Worm (Caenorhabditis elegans) whole organism, L2 larva: ENCODE data around the gene F46B6.10.

Source experiments
- C34F6.9 ChIP-seq: fragments of 150-350 bp; optimal IDR thresholded peaks from 2 replicates; lab custom pipeline; 2014; ENCODE audit warnings: missing biosample characterization, missing genetic modification characterization
- F13H6.1 ChIP-seq: sonication (generic microtip); optimal IDR thresholded peaks from 2 replicates; lab custom pipeline; 2016; ENCODE audit warnings: missing genetic modification characterization, missing compliant biosample characterization
- R02D3.7 ChIP-seq: fragments of 150-350 bp; optimal IDR thresholded peaks from 2 replicates; lab custom pipeline; 2014; ENCODE audit warnings: missing biosample characterization, missing genetic modification characterization
- Y55F3AM.14 ChIP-seq: fragments of 200-800 bp; sonication (Bioruptor generic); optimal IDR thresholded peaks from 2 replicates; lab custom pipeline; 2018; ENCODE audit warnings: mild to moderate bottlenecking, missing genetic modification characterization, missing compliant biosample characterization
- ZK546.5 ChIP-seq: sonication (generic microtip); optimal IDR thresholded peaks from 2 replicates; lab custom pipeline; 2017; ENCODE audit warnings: missing biosample characterization, missing genetic modification characterization
- alr-1 ChIP-seq: fragments of 150-350 bp; optimal IDR thresholded peaks from 2 replicates; lab custom pipeline; 2014; ENCODE audit warnings: missing biosample characterization, missing genetic modification characterization
- aly-2 ChIP-seq: fragments of 150-350 bp; optimal IDR thresholded peaks from 2 replicates; lab custom pipeline; 2014; ENCODE audit warnings: missing biosample characterization, missing genetic modification characterization
- ama-1 ChIP-seq: fragments of 150-350 bp; optimal IDR thresholded peaks from 2 replicates; lab custom pipeline; 2018; ENCODE audit warnings: inconsistent platforms
- blmp-1 ChIP-seq: sonication (generic microtip); optimal IDR thresholded peaks from 2 replicates; lab custom pipeline; 2017; ENCODE audit warnings: missing genetic modification characterization, mild to moderate bottlenecking, missing compliant biosample characterization, antibody characterized with exemption, moderate library complexity; ENCODE audit not compliant: insufficient read depth
- ceh-16 ChIP-seq: fragments of 150-350 bp; optimal IDR thresholded peaks from 2 replicates; lab custom pipeline; 2014; ENCODE audit warnings: missing biosample characterization, missing genetic modification characterization
- ceh-82 ChIP-seq: fragments of 150-350 bp; optimal IDR thresholded peaks from 2 replicates; lab custom pipeline; 2014; ENCODE audit warnings: missing biosample characterization, missing genetic modification characterization
- crh-2 ChIP-seq: sonication (generic microtip); optimal IDR thresholded peaks from 2 replicates; lab custom pipeline; 2017; ENCODE audit warnings: missing biosample characterization, missing genetic modification characterization
- dmd-4 ChIP-seq: sonication (generic microtip); optimal IDR thresholded peaks from 2 replicates; lab custom pipeline; 2017; ENCODE audit warnings: missing biosample characterization, missing genetic modification characterization
- egl-27 ChIP-seq: sonication (generic microtip); optimal IDR thresholded peaks from 3 replicates; lab custom pipeline; 2017; ENCODE audit warnings: missing biosample characterization, missing genetic modification reagents, missing genetic modification characterization
- elt-1 ChIP-seq: fragments of 150-350 bp; optimal IDR thresholded peaks from 2 replicates; lab custom pipeline; 2014; ENCODE audit warnings: missing biosample characterization, missing genetic modification characterization
- elt-3 ChIP-seq: sonication (generic microtip); optimal IDR thresholded peaks from 2 replicates; lab custom pipeline; 2017; ENCODE audit warnings: missing biosample characterization, missing genetic modification characterization
- fos-1 ChIP-seq: fragments of 150-350 bp; optimal IDR thresholded peaks from 2 replicates; lab custom pipeline; 2014; ENCODE audit warnings: missing biosample characterization, missing genetic modification characterization
- lin-11 ChIP-seq: fragments of 150-350 bp; sonication (generic microtip); optimal IDR thresholded peaks from 2 replicates; lab custom pipeline; 2014; ENCODE audit warnings: missing biosample characterization, missing genetic modification characterization, inconsistent platforms, mixed read lengths
- lin-13 ChIP-seq: fragments of 150-350 bp; optimal IDR thresholded peaks from 2 replicates; lab custom pipeline; 2014; ENCODE audit warnings: missing biosample characterization, missing genetic modification reagents, missing genetic modification characterization
- lsy-2 ChIP-seq, 2 experiments: fragments of 150-350 bp in 1 of 2; sonication (generic microtip) in 1 of 2; optimal IDR thresholded peaks; 2 replicates each; lab custom pipeline; 2014 to 2017; ENCODE audit warnings: missing biosample characterization in 2 of 2, missing genetic modification characterization in 2 of 2
- mab-5 ChIP-seq: fragments of 150-350 bp; optimal IDR thresholded peaks from 2 replicates; lab custom pipeline; 2014; ENCODE audit warnings: missing biosample characterization, missing genetic modification characterization
- mdl-1 ChIP-seq, 2 experiments: fragments of 150-350 bp in 1 of 2; sonication (generic microtip) in 1 of 2; optimal IDR thresholded peaks; 2 replicates each; lab custom pipeline; 2017; ENCODE audit warnings: missing biosample characterization in 2 of 2, missing genetic modification characterization in 2 of 2
- nhr-10 ChIP-seq: sonication (generic microtip); optimal IDR thresholded peaks from 2 replicates; lab custom pipeline; 2017; ENCODE audit warnings: missing biosample characterization, missing genetic modification characterization
- nhr-11 ChIP-seq: fragments of 150-350 bp; optimal IDR thresholded peaks from 2 replicates; lab custom pipeline; 2014; ENCODE audit warnings: missing biosample characterization, missing genetic modification characterization
- nhr-12 ChIP-seq: fragments of 150-350 bp; optimal IDR thresholded peaks from 2 replicates; lab custom pipeline; 2014; ENCODE audit warnings: missing biosample characterization, missing genetic modification characterization
- nhr-129 ChIP-seq: fragments of 150-350 bp; optimal IDR thresholded peaks from 2 replicates; lab custom pipeline; 2014; ENCODE audit warnings: missing biosample characterization, missing genetic modification characterization
- nhr-21 ChIP-seq: fragments of 150-350 bp; optimal IDR thresholded peaks from 2 replicates; lab custom pipeline; 2014; ENCODE audit warnings: missing biosample characterization, missing genetic modification characterization
- nhr-23 ChIP-seq: fragments of 150-350 bp; optimal IDR thresholded peaks from 2 replicates; lab custom pipeline; 2014; ENCODE audit warnings: missing biosample characterization, missing genetic modification reagents, missing genetic modification characterization
- nhr-237 ChIP-seq: fragments of 150-350 bp; optimal IDR thresholded peaks from 2 replicates; lab custom pipeline; 2014; ENCODE audit warnings: missing biosample characterization, missing genetic modification characterization
- nhr-25 ChIP-seq: fragments of 150-350 bp; sonication (generic microtip); optimal IDR thresholded peaks from 3 replicates; lab custom pipeline; 2014; ENCODE audit warnings: missing biosample characterization, missing genetic modification characterization
- nhr-6 ChIP-seq: fragments of 150-350 bp; optimal IDR thresholded peaks from 2 replicates; lab custom pipeline; 2014; ENCODE audit warnings: missing biosample characterization, missing genetic modification characterization
- nhr-77 ChIP-seq: fragments of 150-350 bp; optimal IDR thresholded peaks from 2 replicates; lab custom pipeline; 2014; ENCODE audit warnings: missing biosample characterization, missing genetic modification characterization
- peb-1 ChIP-seq: fragments of 150-350 bp; optimal IDR thresholded peaks from 2 replicates; lab custom pipeline; 2014; ENCODE audit warnings: missing biosample characterization, missing genetic modification characterization
- sem-4 ChIP-seq: fragments of 150-350 bp; optimal IDR thresholded peaks from 2 replicates; lab custom pipeline; 2014; ENCODE audit warnings: missing biosample characterization, missing genetic modification reagents, missing genetic modification characterization
- skn-1 ChIP-seq: sonication (generic microtip); optimal IDR thresholded peaks from 2 replicates; lab custom pipeline; 2017; ENCODE audit warnings: missing biosample characterization, missing genetic modification characterization
- sma-3 ChIP-seq: sonication (generic microtip); optimal IDR thresholded peaks from 2 replicates; lab custom pipeline; 2016; ENCODE audit warnings: missing genetic modification reagents, missing genetic modification characterization, missing compliant biosample characterization
- sma-9 ChIP-seq, 2 experiments: fragments of 150-350 bp in 1 of 2; sonication (generic microtip) in 1 of 2; optimal IDR thresholded peaks; 2 replicates each; lab custom pipeline; 2014 to 2016; ENCODE audit warnings: missing genetic modification characterization in 2 of 2, mild to moderate bottlenecking in 1 of 2, missing biosample characterization in 1 of 2, missing compliant biosample characterization in 1 of 2, missing genetic modification reagents in 1 of 2, moderate library complexity in 1 of 2
- snpc-4 ChIP-seq: fragments of 150-350 bp; optimal IDR thresholded peaks from 2 replicates; lab custom pipeline; 2014; ENCODE audit warnings: missing biosample characterization, missing genetic modification characterization
- unc-39 ChIP-seq: fragments of 150-350 bp; optimal IDR thresholded peaks from 2 replicates; lab custom pipeline; 2014; ENCODE audit warnings: missing biosample characterization, missing genetic modification characterization
- unc-55 ChIP-seq: fragments of 150-350 bp; sonication (generic microtip); optimal IDR thresholded peaks from 3 replicates; lab custom pipeline; 2014; ENCODE audit warnings: missing biosample characterization, missing genetic modification reagents, missing genetic modification characterization
- unc-62 ChIP-seq: fragments of 150-350 bp; optimal IDR thresholded peaks from 2 replicates; lab custom pipeline; 2014; ENCODE audit warnings: missing biosample characterization, missing genetic modification reagents, missing genetic modification characterization
- zag-1 ChIP-seq: fragments of 150-350 bp; optimal IDR thresholded peaks from 2 replicates; lab custom pipeline; 2014; ENCODE audit warnings: missing biosample characterization, missing genetic modification characterization
- ztf-1 ChIP-seq: fragments of 200-800 bp; sonication (Bioruptor generic); conservative IDR thresholded peaks from 2 replicates; pipeline ENCODE4 v1.3.6; 2022; ENCODE audit warnings: missing genetic modification characterization, missing compliant biosample characterization
- ztf-11 ChIP-seq: sonication (generic microtip); optimal IDR thresholded peaks from 2 replicates; lab custom pipeline; 2017; ENCODE audit warnings: missing biosample characterization, missing genetic modification characterization
- ztf-4 ChIP-seq: fragments of 150-350 bp; optimal IDR thresholded peaks from 2 replicates; lab custom pipeline; 2014; ENCODE audit warnings: missing biosample characterization, missing genetic modification characterization

The F46B6.10 gene

DNA sequence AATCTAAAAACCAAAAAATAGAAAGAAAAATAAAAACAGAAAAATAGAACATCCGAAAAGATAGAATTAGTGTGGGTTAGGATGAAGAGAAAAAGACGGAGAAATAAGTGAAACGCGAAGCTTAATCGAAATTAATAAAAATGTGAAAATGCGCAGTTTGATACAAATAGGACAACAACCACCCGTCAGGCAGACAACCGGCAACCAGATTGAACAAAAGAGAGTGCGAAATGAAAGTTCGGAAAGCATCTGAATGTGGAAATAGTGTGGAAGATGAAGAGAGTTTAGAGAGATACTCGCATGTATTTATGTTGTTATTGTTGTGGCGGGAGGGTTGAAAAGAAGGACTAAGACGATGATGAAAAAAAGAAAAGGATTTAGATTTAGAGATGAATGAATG lies 43.4 kb downstream of the F46B6.10 start:
- no peak for TF ChIP-seq egl-27 (tag; lab: Kevin White, UChicago)
- no peak for TF ChIP-seq C34F6.9 (tag; lab: Kevin White, UChicago)
- no peak for TF ChIP-seq nhr-23
- no peak for TF ChIP-seq nhr-6 (tag; lab: Kevin White, UChicago)
- no peak for TF ChIP-seq nhr-21 (tag; lab: Kevin White, UChicago)
- TF ChIP-seq sem-4 (tag; lab: Kevin White, UChicago) = no peak
- no peak for TF ChIP-seq alr-1 (tag; lab: Kevin White, UChicago)
- no peak for TF ChIP-seq ztf-11
- no peak for TF ChIP-seq crh-2 (tag; lab: Kevin White, UChicago)
- TF ChIP-seq skn-1 (tag; lab: Kevin White, UChicago) = no peak
- TF ChIP-seq unc-62 (GFP tag; lab: Kevin White, UChicago) = no peak

DNA sequence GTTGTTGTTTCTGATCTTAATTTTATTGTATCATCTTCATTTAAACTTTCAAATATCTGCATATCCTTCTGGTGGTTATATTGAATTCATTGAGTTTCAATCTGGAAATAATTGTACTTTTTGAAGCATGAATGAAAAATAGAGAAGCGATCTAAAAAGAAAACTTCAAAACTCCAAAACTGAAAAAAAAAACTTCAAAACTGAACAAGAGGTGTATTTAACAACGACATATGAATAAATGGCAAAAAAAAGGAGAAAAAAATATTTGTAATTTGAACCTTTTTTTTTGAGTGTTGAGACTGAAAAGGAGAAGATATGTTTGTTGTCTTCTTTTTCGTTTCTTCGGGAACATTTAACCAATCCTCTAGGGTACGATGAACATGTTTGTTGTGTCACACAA lies 44.0 kb downstream of the F46B6.10 start, which contains the start of gene F58E6.11:
Gene F58E6.11 (minus strand): TSS at position 101 of the 400 bp plus-strand sequence.
- TF ChIP-seq peb-1 (tag; lab: Kevin White, UChicago) = no peak
- no peak for TF ChIP-seq zag-1 (tag; lab: Kevin White, UChicago)
- TF ChIP-seq ceh-82 = no peak
- no peak for TF ChIP-seq elt-3
- no peak for TF ChIP-seq ztf-4 (tag; lab: Kevin White, UChicago)
- no peak for TF ChIP-seq nhr-23
- no peak for TF ChIP-seq sem-4 (tag; lab: Kevin White, UChicago)
- no peak for TF ChIP-seq mab-5
- TF ChIP-seq lin-13 = no peak
- no peak for TF ChIP-seq unc-39
- TF ChIP-seq snpc-4 (tag; lab: Kevin White, UChicago) = no peak
- no peak for TF ChIP-seq nhr-11 (tag; lab: Kevin White, UChicago)
- TF ChIP-seq alr-1 (tag; lab: Kevin White, UChicago) = no peak
- no peak for TF ChIP-seq nhr-21 (tag; lab: Kevin White, UChicago)

DNA sequence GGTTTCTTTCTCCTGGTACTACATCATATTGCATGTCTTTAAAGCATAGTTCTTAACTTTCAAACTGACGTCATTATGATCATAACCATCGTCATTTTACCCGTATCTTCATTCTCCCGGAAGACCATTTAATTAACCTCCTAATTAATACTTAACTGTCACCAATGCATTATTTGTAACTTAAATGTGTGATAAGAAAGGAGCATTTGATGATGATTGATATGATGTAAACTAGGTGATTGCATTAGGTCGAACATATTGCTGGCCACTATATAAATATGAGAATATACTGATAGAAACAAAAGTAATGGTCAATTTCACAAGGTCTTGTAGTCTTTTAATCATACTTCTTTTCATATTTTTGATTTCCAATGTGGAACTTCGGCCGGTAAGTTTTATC lies 45.6 kb downstream of the F46B6.10 start, which contains the start of gene hrg-3:
Gene hrg-3 (plus strand): TSS at position 227 of the 400 bp plus-strand sequence.
- TF ChIP-seq fos-1 (tag; lab: Kevin White, UChicago) = peak; percentile 81
- no peak for TF ChIP-seq egl-27 (tag; lab: Kevin White, UChicago)
- TF ChIP-seq F13H6.1 (tag; lab: Kevin White, UChicago) = no peak
- no peak for TF ChIP-seq nhr-77
- no peak for TF ChIP-seq ceh-82
- no peak for TF ChIP-seq sem-4 (tag; lab: Kevin White, UChicago)
- no peak for TF ChIP-seq R02D3.7 (tag; lab: Kevin White, UChicago)
- TF ChIP-seq lin-13 = peak; percentile 9
- no peak for TF ChIP-seq nhr-11 (tag; lab: Kevin White, UChicago)
- TF ChIP-seq ama-1 (lab: Kevin White, UChicago) = no peak
- TF ChIP-seq Y55F3AM.14 (GFP tag; lab: Kevin White, UChicago) = no peak
- TF ChIP-seq nhr-25 (tag; lab: Kevin White, UChicago) = no peak
- TF ChIP-seq unc-39 = no peak
- no peak for TF ChIP-seq ztf-1
- TF ChIP-seq zag-1 (tag; lab: Kevin White, UChicago) = no peak
- no peak for TF ChIP-seq elt-1 (tag; lab: Kevin White, UChicago)
- TF ChIP-seq nhr-129 = peak; percentile 34
- no peak for TF ChIP-seq ztf-4 (tag; lab: Kevin White, UChicago)
- no peak for TF ChIP-seq skn-1 (tag; lab: Kevin White, UChicago)
- no peak for TF ChIP-seq lsy-2 (tag; optimal IDR thresholded peaks at IDR 0.05; lab: Kevin White, UChicago)
- TF ChIP-seq nhr-23 = no peak
- no peak for TF ChIP-seq nhr-10
- no peak for TF ChIP-seq sma-3 (GFP tag; lab: Kevin White, UChicago)
- no peak for TF ChIP-seq elt-3
- TF ChIP-seq snpc-4 (tag; lab: Kevin White, UChicago) = no peak
- no peak for TF ChIP-seq ZK546.5 (tag; lab: Kevin White, UChicago)
- peak; percentile 50 for TF ChIP-seq crh-2 (tag; lab: Kevin White, UChicago)
- no peak for TF ChIP-seq mab-5
- no peak for TF ChIP-seq C34F6.9 (tag; lab: Kevin White, UChicago)
- no peak for TF ChIP-seq aly-2 (tag; lab: Kevin White, UChicago)
- TF ChIP-seq lin-11 (tag; lab: Kevin White, UChicago) = no peak
- no peak for TF ChIP-seq dmd-4 (tag; lab: Kevin White, UChicago)
- TF ChIP-seq nhr-21 (tag; lab: Kevin White, UChicago) = no peak
- TF ChIP-seq blmp-1 (tag; lab: Kevin White, UChicago) = no peak
- no peak for TF ChIP-seq ztf-11
- TF ChIP-seq nhr-237 (tag; lab: Kevin White, UChicago) = no peak
- TF ChIP-seq ceh-16 (tag; lab: Kevin White, UChicago) = no peak
- TF ChIP-seq unc-62 (GFP tag; lab: Kevin White, UChicago) = no peak
- no peak for TF ChIP-seq mdl-1 (tag; optimal IDR thresholded peaks at IDR 0.05; lab: Kevin White, UChicago)
- TF ChIP-seq sma-9 (GFP tag; optimal IDR thresholded peaks at IDR 0.05; lab: Kevin White, UChicago) = peak; percentile 59
- TF ChIP-seq sma-9 (tag; optimal IDR thresholded peaks at IDR 0.05; lab: Kevin White, UChicago) = no peak
- no peak for TF ChIP-seq nhr-12 (tag; lab: Kevin White, UChicago)
- no peak for TF ChIP-seq peb-1 (tag; lab: Kevin White, UChicago)
- TF ChIP-seq unc-55 = no peak
